Worm (Caenorhabditis elegans) whole organism, L4 larva: ENCODE data around the gene gcp-2.2.

ENCODE experiments used
- F10B5.3 ChIP-seq: sonication (generic microtip); optimal IDR thresholded peaks from 2 replicates; lab custom pipeline; 2016; ENCODE audit warnings: mild to moderate bottlenecking, missing genetic modification characterization, missing compliant biosample characterization
- Y5F2A.4 ChIP-seq: fragments of 200-800 bp; sonication (Bioruptor generic); optimal IDR thresholded peaks from 2 replicates; lab custom pipeline; 2018; ENCODE audit warnings: mild to moderate bottlenecking, missing genetic modification characterization, missing compliant biosample characterization
- Y75B8A.6 ChIP-seq: fragments of 200-800 bp; sonication (Bioruptor generic); IDR thresholded peaks from 2 replicates; pipeline ENCODE4 v1.3.6; 2022; ENCODE audit warnings: missing genetic modification reagents, missing genetic modification characterization, missing compliant biosample characterization
- ceh-82 ChIP-seq: sonication (generic microtip); optimal IDR thresholded peaks from 2 replicates; lab custom pipeline; 2017; ENCODE audit warnings: missing biosample characterization, missing genetic modification characterization
- ces-1 ChIP-seq: fragments of 150-350 bp; sonication (generic microtip); optimal IDR thresholded peaks from 4 replicates; lab custom pipeline; 2014; ENCODE audit warnings: missing biosample characterization, missing genetic modification reagents, missing genetic modification characterization
- daf-12 ChIP-seq: fragments of 150-350 bp; optimal IDR thresholded peaks from 2 replicates; lab custom pipeline; 2014; ENCODE audit warnings: missing biosample characterization, missing genetic modification reagents, missing genetic modification characterization
- dpl-1 ChIP-seq: fragments of 150-350 bp; optimal IDR thresholded peaks from 2 replicates; lab custom pipeline; 2014; ENCODE audit warnings: missing biosample characterization, missing genetic modification reagents, missing genetic modification characterization
- fos-1 ChIP-seq: fragments of 150-350 bp; optimal IDR thresholded peaks from 2 replicates; lab custom pipeline; 2014; ENCODE audit warnings: missing biosample characterization, missing genetic modification characterization
- lin-13 ChIP-seq: fragments of 150-350 bp; optimal IDR thresholded peaks from 2 replicates; lab custom pipeline; 2014; ENCODE audit warnings: missing biosample characterization, missing genetic modification reagents, missing genetic modification characterization
- nhr-25 ChIP-seq: sonication (generic microtip); optimal IDR thresholded peaks from 2 replicates; lab custom pipeline; 2017; ENCODE audit warnings: missing genetic modification characterization, mild to moderate bottlenecking, missing compliant biosample characterization, antibody characterized with exemption, moderate library complexity, borderline replicate concordance; ENCODE audit not compliant: insufficient read depth
- nhr-77 ChIP-seq: fragments of 150-350 bp; optimal IDR thresholded peaks from 2 replicates; lab custom pipeline; 2014; ENCODE audit warnings: missing biosample characterization, missing genetic modification characterization
- skn-1 ChIP-seq: fragments of 150-350 bp; optimal IDR thresholded peaks from 2 replicates; lab custom pipeline; 2014; ENCODE audit warnings: missing biosample characterization, missing genetic modification characterization
- zfp-3 ChIP-seq: fragments of 200-800 bp; sonication (Bioruptor generic); conservative IDR thresholded peaks from 2 replicates; pipeline ENCODE4 v1.3.6; 2022; ENCODE audit warnings: missing genetic modification reagents, missing genetic modification characterization, missing compliant biosample characterization
- ztf-11 ChIP-seq: fragments of 150-350 bp; optimal IDR thresholded peaks from 2 replicates; lab custom pipeline; 2014; ENCODE audit warnings: missing biosample characterization, missing genetic modification characterization

DNA sequence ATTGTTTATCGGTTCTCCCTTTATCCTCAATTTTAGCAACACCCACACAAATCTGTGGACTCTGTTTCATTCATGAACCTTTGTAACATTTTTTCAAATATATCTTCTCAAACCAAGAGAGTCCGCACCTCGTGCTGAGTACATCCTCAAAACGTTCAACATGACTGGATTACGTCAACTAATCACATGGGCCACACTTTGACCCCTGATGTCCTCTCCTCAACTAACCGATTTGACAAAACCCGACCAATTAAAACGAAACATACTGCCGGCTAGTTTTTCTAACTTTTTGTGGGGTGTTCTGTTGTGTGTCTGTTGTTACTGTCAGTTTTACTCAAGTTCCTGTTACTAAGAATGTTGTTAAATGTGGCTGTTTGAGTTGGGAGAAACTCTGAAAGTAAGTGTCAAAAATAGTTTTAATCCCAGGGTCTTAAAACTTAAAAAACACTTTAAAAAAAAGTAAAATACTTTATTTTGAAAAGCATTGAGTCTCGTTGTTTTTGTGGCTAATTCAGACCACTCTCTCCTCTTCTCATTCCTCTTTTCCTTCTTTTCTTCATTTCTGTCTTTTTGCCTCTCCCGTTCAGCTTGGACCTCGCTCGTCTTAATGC is 18.1 kb downstream of the gcp-2.2 start:
- TF ChIP-seq ztf-11 (tag; lab: Kevin White, UChicago) (no peak), nhr-77 (tag; lab: Kevin White, UChicago) (no peak), Y75B8A.6 (GFP tag; lab: Robert Waterston, UW) (no peak), dpl-1 (GFP tag; lab: Kevin White, UChicago) (no peak), zfp-3 (GFP tag; lab: Robert Waterston, UW) (no peak), fos-1 (no peak), Y5F2A.4 (GFP tag; lab: Kevin White, UChicago) (no peak), skn-1 (tag; lab: Kevin White, UChicago) (no peak), ceh-82 (tag; lab: Kevin White, UChicago) (no peak), F10B5.3 (tag; lab: Kevin White, UChicago) (no peak), lin-13 (GFP tag; lab: Kevin White, UChicago) (no peak), nhr-25 (tag; lab: Kevin White, UChicago) (no peak), ces-1 (GFP tag; lab: Kevin White, UChicago) (no peak), daf-12 (tag; lab: Kevin White, UChicago) (no peak)
